Worm (Caenorhabditis elegans) whole organism, midembryonic: ENCODE data around the gene EEED8.14.

Experiments used
- T22C8.4 ChIP-seq: fragments of 200-800 bp; sonication (Bioruptor generic); IDR thresholded peaks from 2 replicates; pipeline ENCODE4 v1.3.6; 2022; ENCODE audit warnings: missing genetic modification characterization, missing compliant biosample characterization
- cog-1 ChIP-seq: sonication (generic microtip); optimal IDR thresholded peaks from 2 replicates; lab custom pipeline; 2016; ENCODE audit warnings: missing genetic modification characterization, missing compliant biosample characterization
- flt-1 ChIP-seq: fragments of 200-800 bp; sonication (Bioruptor generic); IDR thresholded peaks from 2 replicates; pipeline ENCODE4 v1.3.6; 2022; ENCODE audit warnings: missing genetic modification characterization, missing compliant biosample characterization
- klf-2 ChIP-seq: fragments of 200-800 bp; sonication (Bioruptor generic); conservative IDR thresholded peaks from 2 replicates; pipeline ENCODE4 v1.3.6; 2022; ENCODE audit warnings: missing genetic modification reagents, missing genetic modification characterization, missing compliant biosample characterization
- med-1 ChIP-seq: sonication (generic microtip); optimal IDR thresholded peaks from 2 replicates; lab custom pipeline; 2017; ENCODE audit warnings: missing genetic modification characterization, mild to moderate bottlenecking, missing compliant biosample characterization, antibody characterized with exemption, missing genetic modification reagents; ENCODE audit not compliant: insufficient read depth
- ref-1 ChIP-seq: fragments of 200-800 bp; sonication (Bioruptor generic); conservative IDR thresholded peaks from 2 replicates; pipeline ENCODE4 v1.3.6; 2022; ENCODE audit warnings: missing genetic modification reagents, missing genetic modification characterization, missing compliant biosample characterization
- tab-1 ChIP-seq: fragments of 200-800 bp; sonication (Bioruptor generic); IDR thresholded peaks from 2 replicates; pipeline ENCODE4 v1.3.6; 2022; ENCODE audit warnings: missing genetic modification characterization, missing compliant biosample characterization
- ztf-23 ChIP-seq: fragments of 200-800 bp; sonication (Bioruptor generic); IDR thresholded peaks from 2 replicates; pipeline ENCODE4 v1.3.6; 2022; ENCODE audit warnings: missing genetic modification reagents, missing genetic modification characterization, missing compliant biosample characterization
- ztf-29 ChIP-seq: fragments of 200-800 bp; sonication (Bioruptor generic); IDR thresholded peaks from 2 replicates; pipeline ENCODE4 v1.3.6; 2022; ENCODE audit warnings: missing genetic modification reagents, missing genetic modification characterization, missing compliant biosample characterization

EEED8.14 gene

DNA sequence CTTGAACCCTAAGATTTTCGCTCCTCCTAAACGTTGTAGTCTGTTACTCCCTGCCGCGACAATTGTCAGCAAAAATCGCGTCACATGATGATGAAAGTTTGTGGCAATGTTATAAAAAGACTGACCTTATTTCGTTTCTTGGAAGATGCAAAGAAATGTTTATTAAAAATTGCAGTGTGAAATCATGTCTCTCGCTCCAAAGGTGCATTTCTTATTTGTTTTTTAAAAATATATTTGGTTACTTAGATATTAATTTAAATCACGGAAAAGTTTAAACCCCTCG lies 35.7 kb downstream of the EEED8.14 start:
- TF ChIP-seq T22C8.4 (GFP tag; lab: Robert Waterston, UW) (no peak), med-1 (GFP tag; lab: Kevin White, UChicago) (no peak), cog-1 (tag; lab: Kevin White, UChicago) (no peak)

DNA sequence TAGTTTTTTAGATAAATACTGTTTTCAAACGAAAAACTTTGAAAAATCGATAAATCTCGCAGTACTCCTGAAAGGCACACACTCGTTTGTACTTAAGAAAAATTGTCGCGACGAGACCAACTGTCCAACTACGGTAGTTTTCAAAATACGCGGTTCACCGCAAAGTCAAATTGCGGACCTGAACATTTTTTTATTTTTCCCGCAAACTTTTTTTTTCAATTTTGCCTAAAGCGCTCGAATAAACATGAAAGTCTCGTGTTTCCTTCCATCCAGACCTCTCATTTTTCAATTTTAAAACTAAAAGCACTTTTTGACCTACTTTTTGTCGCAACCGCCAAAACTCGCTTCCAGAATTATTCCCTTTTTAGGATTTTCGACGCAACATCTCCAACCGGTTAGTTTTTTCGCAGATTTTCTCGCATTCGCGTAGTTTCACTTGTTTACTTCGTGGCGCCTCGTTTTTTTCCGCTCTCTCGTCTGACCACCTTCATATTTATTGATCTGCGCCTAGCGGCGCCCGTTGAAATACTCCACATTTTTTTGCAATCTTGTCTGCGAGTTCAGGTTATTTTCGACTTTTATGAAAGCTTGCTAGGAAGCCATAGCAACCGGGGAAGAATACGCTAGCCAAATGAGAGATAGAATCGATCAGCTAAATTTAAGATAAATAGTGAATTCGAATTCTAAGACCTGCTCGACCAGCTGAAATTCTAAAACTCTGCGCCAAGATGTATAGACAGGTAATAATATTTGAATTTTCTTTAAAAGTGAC lies 36.2 kb downstream of the EEED8.14 start, which contains the start of gene prdx-2:
Gene prdx-2, plus strand, starts transcription at position 729 of the 772 bp plus-strand sequence.
- TF ChIP-seq T22C8.4 (GFP tag; lab: Robert Waterston, UW) (no peak), med-1 (GFP tag; lab: Kevin White, UChicago) (no peak), ref-1 (GFP tag; lab: Robert Waterston, UW) (no peak), klf-2 (GFP tag; lab: Robert Waterston, UW) (no peak), cog-1 (tag; lab: Kevin White, UChicago) (no peak), ztf-29 (GFP tag; lab: Robert Waterston, UW) (no peak), tab-1 (GFP tag; lab: Robert Waterston, UW) (no peak), ztf-23 (GFP tag; lab: Robert Waterston, UW) (no peak)

DNA sequence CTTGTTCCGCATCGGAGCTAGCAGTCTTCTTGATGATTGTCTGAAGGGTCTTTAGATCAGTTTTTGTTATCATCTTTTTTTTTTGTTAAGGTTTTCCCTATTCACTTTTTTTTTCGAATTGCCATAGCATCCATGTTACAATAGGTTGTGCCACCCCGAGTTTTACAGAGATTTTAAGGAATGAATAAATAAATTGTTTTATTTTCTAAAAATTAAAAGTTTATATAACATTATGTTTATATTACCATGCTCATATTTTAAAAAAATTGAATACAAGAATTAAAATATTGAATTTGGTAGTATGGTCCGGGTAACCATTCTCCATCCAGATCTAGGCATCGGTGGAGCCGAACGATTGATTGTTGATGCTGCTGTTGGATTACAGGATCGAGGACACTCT lies 38.9 kb downstream of the EEED8.14 start, which contains the start of gene algn-2:
Gene algn-2, plus strand, starts transcription at position 301 of the 400 bp plus-strand sequence.
- TF ChIP-seq klf-2 (GFP tag; lab: Robert Waterston, UW) (no peak), tab-1 (GFP tag; lab: Robert Waterston, UW) (no peak), ztf-23 (GFP tag; lab: Robert Waterston, UW) (no peak), med-1 (GFP tag; lab: Kevin White, UChicago) (no peak), flt-1 (GFP tag; lab: Robert Waterston, UW) (no peak), ref-1 (GFP tag; lab: Robert Waterston, UW) (no peak), cog-1 (tag; lab: Kevin White, UChicago) (no peak), T22C8.4 (GFP tag; lab: Robert Waterston, UW) (no peak)

DNA sequence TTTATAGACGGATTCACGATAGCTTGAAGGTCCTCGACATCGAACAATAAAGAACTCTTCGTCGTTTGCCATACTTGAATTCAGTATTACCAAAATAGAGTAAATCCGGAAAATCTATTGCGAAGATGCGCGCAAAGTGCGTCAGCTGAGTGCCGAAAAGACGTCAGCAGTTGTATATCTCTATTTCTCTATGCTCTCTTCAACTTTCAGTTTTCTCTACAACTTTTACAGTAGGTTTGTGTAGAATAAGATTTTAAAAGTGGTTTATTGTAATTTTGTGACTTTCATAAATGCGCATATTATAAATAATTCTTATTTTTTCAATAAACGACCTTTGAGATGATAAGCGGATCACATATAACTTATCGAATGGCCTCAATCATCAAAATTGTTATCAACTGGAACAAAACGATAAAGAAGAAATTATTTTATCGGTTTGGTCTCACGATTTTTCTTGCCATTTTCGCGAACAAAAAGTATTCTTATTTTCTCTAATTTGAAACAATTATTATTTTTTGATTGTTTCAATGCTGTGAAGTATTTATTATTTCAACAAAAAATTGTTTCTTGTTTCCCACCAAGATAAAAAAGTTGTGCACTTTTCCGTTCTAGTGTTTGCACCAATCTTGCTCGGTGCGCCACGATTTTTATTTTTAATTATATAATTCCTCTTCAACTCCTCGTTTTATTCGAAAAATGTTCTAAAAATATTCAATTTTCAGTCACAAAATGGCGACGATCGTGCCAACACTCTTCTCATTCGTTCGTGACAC lies 40.4 kb downstream of the EEED8.14 start, which contains the start of the genes agt-2 and F09E5.3:
Gene agt-2, minus strand, starts transcription at position 553 of the 773 bp plus-strand sequence.
Gene F09E5.3, plus strand, starts transcription at position 723 of the 773 bp plus-strand sequence.
- no peak for TF ChIP-seq tab-1 (GFP tag; lab: Robert Waterston, UW)
- no peak for TF ChIP-seq ref-1 (GFP tag; lab: Robert Waterston, UW)
- TF ChIP-seq T22C8.4 (GFP tag; lab: Robert Waterston, UW), result no peak
- TF ChIP-seq klf-2 (GFP tag; lab: Robert Waterston, UW), result no peak
- no peak for TF ChIP-seq med-1 (GFP tag; lab: Kevin White, UChicago)
- TF ChIP-seq ztf-29 (GFP tag; lab: Robert Waterston, UW), result 0 out of 2 replicates have a peak, but pooled peaks have one; percentile 27
- peak; percentile 62; the same call in 1 of the 2 replicates for TF ChIP-seq ztf-23 (GFP tag; lab: Robert Waterston, UW)
- peak; percentile 71 for TF ChIP-seq flt-1 (GFP tag; lab: Robert Waterston, UW)
- peak; percentile 47 for TF ChIP-seq cog-1 (tag; lab: Kevin White, UChicago)

DNA sequence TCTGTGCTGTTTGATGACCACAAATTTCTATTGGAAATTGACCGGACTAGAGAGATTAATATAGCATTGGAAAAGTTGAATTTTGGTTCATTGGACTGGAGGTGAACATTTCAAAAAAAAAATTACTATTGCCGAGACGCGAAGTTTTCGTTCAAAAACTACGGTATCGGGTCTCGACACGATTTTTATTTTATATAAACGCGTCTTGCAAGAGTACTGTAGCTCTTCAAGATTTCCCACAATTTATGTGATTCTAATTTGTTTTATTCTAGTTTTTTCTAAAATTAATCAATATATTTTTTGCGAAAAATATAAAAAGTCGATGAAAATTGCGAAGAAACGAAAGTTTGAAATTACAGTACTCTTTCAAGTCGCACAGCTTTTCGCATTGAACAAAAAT lies 43.2 kb downstream of the EEED8.14 start, which contains the start of gene F09E5.12:
Gene F09E5.12, minus strand, starts transcription at position 101 of the 400 bp plus-strand sequence.
- TF ChIP-seq cog-1 (tag; lab: Kevin White, UChicago) (no peak), ref-1 (GFP tag; lab: Robert Waterston, UW) (no peak), flt-1 (GFP tag; lab: Robert Waterston, UW) (no peak), tab-1 (GFP tag; lab: Robert Waterston, UW) (no peak), ztf-29 (GFP tag; lab: Robert Waterston, UW) (no peak), ztf-23 (GFP tag; lab: Robert Waterston, UW) (no peak), klf-2 (GFP tag; lab: Robert Waterston, UW) (no peak), T22C8.4 (GFP tag; lab: Robert Waterston, UW) (no peak), med-1 (GFP tag; lab: Kevin White, UChicago) (no peak)

DNA sequence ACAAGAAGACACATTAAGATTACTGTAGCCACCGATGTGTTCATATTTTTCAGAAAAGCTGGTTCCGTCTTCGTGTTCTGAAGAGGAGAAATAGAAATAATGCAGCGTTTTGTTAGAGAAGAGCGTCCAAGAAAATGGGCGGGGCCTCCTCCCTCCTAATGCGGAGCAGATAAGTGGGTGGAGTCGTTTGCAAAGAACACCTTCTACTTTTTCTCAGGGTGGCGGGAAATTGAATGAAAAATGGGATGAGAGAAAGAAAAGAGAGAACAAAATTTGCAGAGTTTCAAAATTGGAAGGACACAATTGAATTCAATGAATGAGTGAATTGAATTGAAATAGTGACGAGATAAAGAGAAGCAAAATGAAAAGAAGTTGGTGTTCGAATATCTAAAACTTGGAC lies 48.2 kb downstream of the EEED8.14 start, which contains the start of gene F09E5.16:
Gene F09E5.16, minus strand, starts transcription at position 101 of the 400 bp plus-strand sequence.
- TF ChIP-seq tab-1 (GFP tag; lab: Robert Waterston, UW), result no peak
- TF ChIP-seq ztf-29 (GFP tag; lab: Robert Waterston, UW), result no peak
- TF ChIP-seq cog-1 (tag; lab: Kevin White, UChicago), result no peak
- TF ChIP-seq med-1 (GFP tag; lab: Kevin White, UChicago), result no peak
- TF ChIP-seq klf-2 (GFP tag; lab: Robert Waterston, UW), result no peak
- TF ChIP-seq flt-1 (GFP tag; lab: Robert Waterston, UW), result no peak
- no peak for TF ChIP-seq T22C8.4 (GFP tag; lab: Robert Waterston, UW)
- no peak for TF ChIP-seq ref-1 (GFP tag; lab: Robert Waterston, UW)
- no peak for TF ChIP-seq ztf-23 (GFP tag; lab: Robert Waterston, UW)

DNA sequence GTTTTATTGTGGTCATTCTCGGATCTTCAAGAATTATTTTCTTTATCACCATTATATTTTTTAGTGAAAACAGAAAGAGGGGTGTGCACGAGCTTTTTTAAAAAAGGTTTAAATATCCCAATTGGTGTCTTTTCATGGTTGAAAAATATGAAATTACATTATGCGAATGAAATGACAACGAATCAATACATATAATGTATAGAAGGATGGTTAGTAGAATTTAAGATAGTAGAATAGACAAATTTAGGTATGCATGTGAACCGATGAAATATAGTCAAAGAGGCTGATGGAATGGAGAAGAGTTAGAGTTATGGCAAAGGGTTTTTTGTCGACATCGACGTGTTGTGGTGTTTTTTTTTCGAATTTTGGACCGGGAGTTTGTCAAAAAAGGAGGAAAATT lies 49.3 kb downstream of the EEED8.14 start:
- no peak for TF ChIP-seq T22C8.4 (GFP tag; lab: Robert Waterston, UW)
- TF ChIP-seq med-1 (GFP tag; lab: Kevin White, UChicago), result no peak
